Fruit fly (Drosophila melanogaster): Measurements from ENCODE around the gene Phlpp.

Gene Phlpp

dm6 chr2L:19041590-19041989, 17.3 kb upstream of the Phlpp start, which contains the start of gene Catsup (continued):
- TF ChIP-seq CG14667 (GFP tag; IDR thresholded peaks at IDR 0.05), result no peak
- no peak for TF ChIP-seq odd (GFP tag; optimal IDR thresholded peaks at IDR 0.05)
- no peak for TF ChIP-seq CG15696 (tag; optimal IDR thresholded peaks at IDR 0.05)
- no peak for TF ChIP-seq az2 (GFP tag; optimal IDR thresholded peaks at IDR 0.05)
- TF ChIP-seq CG16815 (GFP tag; optimal IDR thresholded peaks at IDR 0.05), result no peak
- no peak for TF ChIP-seq ci (GFP tag; IDR thresholded peaks at IDR 0.05)
- TF ChIP-seq gem (tag; optimal IDR thresholded peaks at IDR 0.05), result no peak
- no peak for TF ChIP-seq CG10543 (GFP tag; optimal IDR thresholded peaks at IDR 0.05)
- TF ChIP-seq Optix (GFP tag; IDR thresholded peaks at IDR 0.05), result no peak
- TF ChIP-seq D19B (GFP tag; optimal IDR thresholded peaks at IDR 0.05), result no peak
- TF ChIP-seq CG18764 (GFP tag; optimal IDR thresholded peaks at IDR 0.05), result no peak
- TF ChIP-seq Aef1 (GFP tag; IDR thresholded peaks at IDR 0.05), result no peak
- TF ChIP-seq pita (GFP tag; optimal IDR thresholded peaks at IDR 0.05), result no peak
- TF ChIP-seq CG6175 (GFP tag; IDR thresholded peaks at IDR 0.05), result no peak
- TF ChIP-seq CG6854 (GFP tag; optimal IDR thresholded peaks at IDR 0.05), result no peak
- TF ChIP-seq Mrtf (GFP tag; IDR thresholded peaks at IDR 0.05), result no peak
- no peak for TF ChIP-seq jing (GFP tag; optimal IDR thresholded peaks at IDR 0.05)
- TF ChIP-seq B-H2 (GFP tag; optimal IDR thresholded peaks at IDR 0.05), result no peak
- peak; percentile 29 for TF ChIP-seq Med (GFP tag)
- peak; percentile 12 for TF ChIP-seq HmgZ (tag; optimal IDR thresholded peaks at IDR 0.05)
- no peak for TF ChIP-seq Trl (optimal IDR thresholded peaks at IDR 0.05)
- no peak for TF ChIP-seq Trl (GFP tag; optimal IDR thresholded peaks at IDR 0.05)
- TF ChIP-seq HLH54F (GFP tag; optimal IDR thresholded peaks at IDR 0.05), result no peak
- no peak for TF ChIP-seq CG15601 (tag; optimal IDR thresholded peaks at IDR 0.05)
- TF ChIP-seq CG2199 (GFP tag; IDR thresholded peaks at IDR 0.05), result no peak
- no peak for TF ChIP-seq ac (GFP tag; optimal IDR thresholded peaks at IDR 0.05)
- TF ChIP-seq H15 (GFP tag; IDR thresholded peaks at IDR 0.05), result no peak
- peak; percentile 78 for TF ChIP-seq CG30020 (tag; optimal IDR thresholded peaks at IDR 0.05)
- no peak for TF ChIP-seq nom (GFP tag; optimal IDR thresholded peaks at IDR 0.05)
- TF ChIP-seq BEAF-32 (GFP tag; optimal IDR thresholded peaks at IDR 0.05), result peak; percentile 73
- peak; percentile 70 for TF ChIP-seq unc-4 (GFP tag; IDR thresholded peaks at IDR 0.05; ENCODE audit: partially characterized antibody)
- TF ChIP-seq CG16813 (GFP tag; IDR thresholded peaks at IDR 0.05; ENCODE audit: partially characterized antibody), result peak; percentile 63; the same call in 2 of the 3 replicates
- no peak for TF ChIP-seq CG18011 (GFP tag; optimal IDR thresholded peaks at IDR 0.05)
- TF ChIP-seq crol (GFP tag; IDR thresholded peaks at IDR 0.05), result no peak
- no peak for TF ChIP-seq pho (GFP tag; optimal IDR thresholded peaks at IDR 0.05)
- no peak for TF ChIP-seq Usf (GFP tag; optimal IDR thresholded peaks at IDR 0.05)
- TF ChIP-seq ssp (GFP tag; IDR thresholded peaks at IDR 0.05), result peak; percentile 74
- TF ChIP-seq CG6272 (GFP tag; IDR thresholded peaks at IDR 0.05), result no peak
- peak; percentile 58; the same call in 1 of the 3 replicates for TF ChIP-seq hb (GFP tag; IDR thresholded peaks at IDR 0.05; ENCODE audit: partially characterized antibody)
- TF ChIP-seq stwl (tag; optimal IDR thresholded peaks at IDR 0.05), result peak; percentile 59
- no peak for TF ChIP-seq CG13624 (GFP tag; optimal IDR thresholded peaks at IDR 0.05)
- no peak for TF ChIP-seq CG30403 (GFP tag; optimal IDR thresholded peaks at IDR 0.05)
- no peak for TF ChIP-seq Side (GFP tag; optimal IDR thresholded peaks at IDR 0.05)
- TF ChIP-seq sna (GFP tag; IDR thresholded peaks at IDR 0.05; ENCODE audit: partially characterized antibody), result peak; percentile 78
- TF ChIP-seq CG9437 (GFP tag; optimal IDR thresholded peaks at IDR 0.05), result peak; percentile 21
- TF ChIP-seq Doc3 (GFP tag; IDR thresholded peaks at IDR 0.05; ENCODE audit: partially characterized antibody), result peak; percentile 78
- no peak for TF ChIP-seq Ptx1 (GFP tag; IDR thresholded peaks at IDR 0.05)
- TF ChIP-seq CG3726 (GFP tag; IDR thresholded peaks at IDR 0.05), result no peak
- TF ChIP-seq salm (tag; optimal IDR thresholded peaks at IDR 0.05), result no peak
- TF ChIP-seq gcm2 (GFP tag; optimal IDR thresholded peaks at IDR 0.05), result no peak
- TF ChIP-seq sima (GFP tag; optimal IDR thresholded peaks at IDR 0.05), result no peak
- TF ChIP-seq NC2β (GFP tag; optimal IDR thresholded peaks at IDR 0.05), result no peak

Data from whole organism, embryonic.